Fruit fly (Drosophila melanogaster): ENCODE data around the gene CG31370.

CG31370 gene

DNA sequence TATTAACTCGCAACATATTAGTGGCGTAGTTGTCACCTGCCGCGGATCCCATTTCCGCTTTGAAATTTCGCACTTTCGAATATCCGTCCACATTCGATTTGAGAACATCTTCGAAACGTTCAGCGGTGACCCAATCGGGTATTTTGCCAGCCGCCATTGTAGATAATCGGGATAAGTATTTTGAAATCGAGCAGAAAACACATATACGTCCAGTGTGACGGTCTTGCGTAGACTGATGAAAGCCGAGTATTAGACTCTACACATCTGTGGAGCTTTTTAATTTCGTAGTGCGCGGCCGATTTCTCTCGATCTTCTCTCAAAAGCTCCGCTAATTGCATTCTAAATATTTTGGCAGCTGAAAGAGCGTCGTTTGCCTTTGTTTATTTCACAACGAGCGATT, 26.8 kb downstream of the CG31370 start, which contains the start of gene CHKov1 (continued):
- TF ChIP-seq woc (GFP tag; optimal IDR thresholded peaks at IDR 0.05) (no peak), usp (GFP tag; optimal IDR thresholded peaks at IDR 0.05) (no peak), ey (GFP tag; optimal IDR thresholded peaks at IDR 0.05) (no peak), dsf (GFP tag; optimal IDR thresholded peaks at IDR 0.05; ENCODE audit: borderline replicate concordance) (no peak), Mio (GFP tag; optimal IDR thresholded peaks at IDR 0.05) (no peak), GATAd (GFP tag; optimal IDR thresholded peaks at IDR 0.05) (no peak), Myc (optimal IDR thresholded peaks at IDR 0.05) (no peak), Sp1 (GFP tag; optimal IDR thresholded peaks at IDR 0.05) (no peak), Dfd (GFP tag; optimal IDR thresholded peaks at IDR 0.05) (no peak), CG9705 (GFP tag; optimal IDR thresholded peaks at IDR 0.05) (no peak)

DNA sequence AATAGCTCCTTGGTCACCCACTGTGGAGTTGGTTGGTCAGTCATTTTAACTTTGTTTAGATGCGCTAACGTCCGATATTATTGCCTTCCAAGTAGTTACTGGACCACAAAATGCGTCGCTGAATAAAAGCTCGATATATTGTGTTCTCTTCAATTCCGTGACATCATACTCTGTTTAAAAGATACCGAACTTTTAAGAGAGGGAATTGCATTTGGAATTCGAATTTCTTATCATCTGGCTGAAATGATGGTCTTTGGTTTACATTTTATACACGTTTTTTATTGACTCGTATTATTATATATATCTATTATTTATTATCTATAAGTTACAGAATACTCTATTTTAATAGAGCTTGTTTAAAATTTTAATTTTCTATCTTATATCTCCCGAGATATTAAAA, 28.8 kb downstream of the CG31370 start, which contains the start of gene CHKov2:
Gene CHKov2 (minus strand): TSS at position 101 of the 400 bp plus-strand sequence.
- TF ChIP-seq ey (GFP tag; optimal IDR thresholded peaks at IDR 0.05) = no peak
- no peak for TF ChIP-seq Hr78 (GFP tag; optimal IDR thresholded peaks at IDR 0.05)
- no peak for TF ChIP-seq lola (GFP tag; optimal IDR thresholded peaks at IDR 0.05)
- TF ChIP-seq Hr83 (GFP tag; optimal IDR thresholded peaks at IDR 0.05; ENCODE audit: poor library complexity, severe bottlenecking) = no peak
- no peak for TF ChIP-seq CG32264 (GFP tag; optimal IDR thresholded peaks at IDR 0.05)
- no peak for TF ChIP-seq GATAd (GFP tag; optimal IDR thresholded peaks at IDR 0.05)
- TF ChIP-seq dl (GFP tag; optimal IDR thresholded peaks at IDR 0.05; ENCODE audit: insufficient read depth in 1 of 2, partially characterized antibody in 2 of 2) = no peak
- no peak for TF ChIP-seq Jra (GFP tag; optimal IDR thresholded peaks at IDR 0.05)
- TF ChIP-seq Myc (optimal IDR thresholded peaks at IDR 0.05) = no peak
- no peak for TF ChIP-seq sage (GFP tag; optimal IDR thresholded peaks at IDR 0.05)
- TF ChIP-seq Rel (GFP tag; optimal IDR thresholded peaks at IDR 0.05) = no peak
- TF ChIP-seq Rel (tag; optimal IDR thresholded peaks at IDR 0.05) = no peak
- TF ChIP-seq CG9705 (GFP tag; optimal IDR thresholded peaks at IDR 0.05) = no peak

DNA sequence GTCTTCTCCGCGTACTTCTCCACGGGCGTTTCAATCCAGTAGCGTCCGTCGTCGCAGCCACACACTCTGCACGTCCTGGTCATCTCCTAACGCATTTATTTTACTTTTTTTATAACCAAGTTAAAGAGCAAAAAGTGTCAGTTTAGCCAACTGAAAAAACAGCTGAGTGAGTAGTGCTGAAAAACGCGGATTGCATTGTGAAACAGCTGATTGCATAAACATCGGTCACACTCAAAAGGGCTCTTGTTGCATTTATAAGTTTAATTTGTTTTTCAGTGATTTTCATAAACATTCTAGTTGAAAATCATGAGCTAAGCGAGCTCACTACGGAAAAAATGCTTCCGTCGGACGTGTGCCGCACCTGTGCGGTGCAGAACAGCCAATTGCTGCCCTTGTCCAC, 32.8 kb downstream of the CG31370 start, which contains the start of the genes CG10669 and CG11902:
Gene CG10669 (minus strand): TSS at position 179 of the 400 bp plus-strand sequence.
Gene CG11902 (plus strand): TSS at position 193 of the 400 bp plus-strand sequence.
- no peak for TF ChIP-seq Mio (GFP tag; optimal IDR thresholded peaks at IDR 0.05)
- no peak for TF ChIP-seq Hnf4 (GFP tag; optimal IDR thresholded peaks at IDR 0.05)
- no peak for TF ChIP-seq ey (GFP tag; optimal IDR thresholded peaks at IDR 0.05)
- no peak for TF ChIP-seq h (GFP tag; optimal IDR thresholded peaks at IDR 0.05)
- TF ChIP-seq Hr83 (GFP tag; optimal IDR thresholded peaks at IDR 0.05; ENCODE audit: poor library complexity, severe bottlenecking) = peak; percentile 18

DNA sequence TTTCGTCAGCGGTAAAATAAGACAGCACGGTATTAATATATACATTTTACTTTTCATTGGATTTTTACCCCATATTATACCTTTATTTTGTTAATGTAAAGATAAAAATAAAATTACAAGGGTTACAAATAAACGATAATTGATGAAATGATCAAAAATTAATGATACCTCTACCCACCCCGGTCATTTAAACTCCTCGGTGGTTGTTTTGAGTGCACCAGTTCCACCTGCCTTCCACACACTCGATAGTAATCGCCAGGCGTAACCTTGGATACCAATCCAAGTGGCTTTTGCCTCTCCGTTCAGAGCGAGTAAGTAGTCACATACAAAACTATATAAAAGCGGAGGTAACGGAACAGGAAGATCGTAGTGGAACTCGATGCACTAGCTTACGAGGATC, 37.7 kb downstream of the CG31370 start, which contains the start of gene rha:
Gene rha (plus strand): TSS at position 301 of the 400 bp plus-strand sequence.
- TF ChIP-seq CG9705 (GFP tag; optimal IDR thresholded peaks at IDR 0.05) (no peak), h (GFP tag; optimal IDR thresholded peaks at IDR 0.05) (no peak), pan (optimal IDR thresholded peaks at IDR 0.05) (no peak), CrebA (GFP tag; optimal IDR thresholded peaks at IDR 0.05; ENCODE audit: borderline replicate concordance) (no peak), foxo (GFP tag; optimal IDR thresholded peaks at IDR 0.05) (no peak), woc (GFP tag; optimal IDR thresholded peaks at IDR 0.05) (no peak), Mio (GFP tag; optimal IDR thresholded peaks at IDR 0.05) (no peak), Vsx2 (GFP tag; optimal IDR thresholded peaks at IDR 0.05; ENCODE audit: partially characterized antibody) (no peak), Jra (GFP tag; optimal IDR thresholded peaks at IDR 0.05) (no peak), tai (GFP tag; optimal IDR thresholded peaks at IDR 0.05) (no peak), Rel (GFP tag; optimal IDR thresholded peaks at IDR 0.05) (no peak), Rel (tag; optimal IDR thresholded peaks at IDR 0.05) (no peak), dl (GFP tag; optimal IDR thresholded peaks at IDR 0.05; ENCODE audit: insufficient read depth in 1 of 2, partially characterized antibody in 2 of 2) (no peak), fru (GFP tag; optimal IDR thresholded peaks at IDR 0.05) (no peak), ey (GFP tag; optimal IDR thresholded peaks at IDR 0.05) (no peak), Hr78 (GFP tag; optimal IDR thresholded peaks at IDR 0.05) (no peak)

DNA sequence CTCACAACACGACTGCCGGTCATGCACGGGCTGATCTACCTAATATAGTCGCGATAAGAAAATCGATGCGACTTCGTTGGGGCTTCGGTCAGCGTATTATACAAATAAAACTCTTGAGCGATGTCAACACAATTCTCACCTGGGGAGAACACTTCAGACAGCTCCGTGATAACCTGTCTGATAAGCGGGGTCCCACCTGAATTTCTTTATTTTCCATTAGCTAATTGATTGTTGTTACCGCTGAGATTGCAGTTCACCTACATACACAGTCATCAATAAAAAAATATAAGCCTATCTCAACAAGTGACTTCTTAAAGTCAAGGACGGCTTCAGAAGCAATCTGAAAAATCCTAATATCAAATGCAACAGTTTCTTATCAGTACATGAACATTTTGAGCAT, 44.6 kb downstream of the CG31370 start, which contains the start of gene tobi:
Gene tobi (minus strand): TSS at position 23 of the 400 bp plus-strand sequence.
- no peak for TF ChIP-seq Dfd (GFP tag; optimal IDR thresholded peaks at IDR 0.05)
- TF ChIP-seq jim (GFP tag; optimal IDR thresholded peaks at IDR 0.05) = no peak
- TF ChIP-seq Sp1 (GFP tag; optimal IDR thresholded peaks at IDR 0.05) = no peak
- TF ChIP-seq Dif (GFP tag; optimal IDR thresholded peaks at IDR 0.05; ENCODE audit: partially characterized antibody) = no peak
- TF ChIP-seq ey (GFP tag; optimal IDR thresholded peaks at IDR 0.05) = no peak
- no peak for TF ChIP-seq Jra (GFP tag; optimal IDR thresholded peaks at IDR 0.05)
- TF ChIP-seq psq (GFP tag; optimal IDR thresholded peaks at IDR 0.05) = no peak
- no peak for TF ChIP-seq Hr78 (GFP tag; optimal IDR thresholded peaks at IDR 0.05)
- TF ChIP-seq tai (GFP tag; optimal IDR thresholded peaks at IDR 0.05) = no peak

All from whole organism, wandering third instar larva.